Fruit fly (Drosophila melanogaster): ENCODE measurements around the gene RasGAP1.

RasGAP1 gene

dm6 chr3L:9872035-9872434 lies 16.9 kb upstream of the RasGAP1 start (continued):
- TF ChIP-seq fkh (GFP tag; optimal IDR thresholded peaks at IDR 0.05) = no peak
- no peak for TF ChIP-seq Eip93F (GFP tag; optimal IDR thresholded peaks at IDR 0.05)
- TF ChIP-seq CG3919 (GFP tag; optimal IDR thresholded peaks at IDR 0.05) = peak; percentile 60
- TF ChIP-seq CG11902 (GFP tag; optimal IDR thresholded peaks at IDR 0.05) = no peak
- peak in 1 of 2 experiments; percentile 33 for TF ChIP-seq salr (GFP tag; optimal IDR thresholded peaks at IDR 0.05)
- peak; percentile 25 for TF ChIP-seq CG16779 (tag; optimal IDR thresholded peaks at IDR 0.05)
- TF ChIP-seq CG7368 (GFP tag; optimal IDR thresholded peaks at IDR 0.05) = no peak
- TF ChIP-seq CG11294 (GFP tag; IDR thresholded peaks at IDR 0.05) = peak; percentile 36; the same call in 1 of the 2 replicates
- TF ChIP-seq CG6276 (GFP tag; optimal IDR thresholded peaks at IDR 0.05) = peak; percentile 64
- no peak for TF ChIP-seq CG6808 (GFP tag; optimal IDR thresholded peaks at IDR 0.05)
- TF ChIP-seq Ets96B (tag; optimal IDR thresholded peaks at IDR 0.05) = peak; percentile 25
- TF ChIP-seq CG31627 (GFP tag; optimal IDR thresholded peaks at IDR 0.05) = no peak
- peak; percentile 18 for TF ChIP-seq CG3032 (tag; optimal IDR thresholded peaks at IDR 0.05)
- TF ChIP-seq Hr38 (GFP tag; optimal IDR thresholded peaks at IDR 0.05) = no peak
- no peak for TF ChIP-seq Met (GFP tag; optimal IDR thresholded peaks at IDR 0.05)
- no peak for TF ChIP-seq Hr39 (GFP tag; optimal IDR thresholded peaks at IDR 0.05)
- no peak for TF ChIP-seq Sox14 (GFP tag; optimal IDR thresholded peaks at IDR 0.05)
- TF ChIP-seq CG10631 (GFP tag; optimal IDR thresholded peaks at IDR 0.05) = no peak
- TF ChIP-seq CG32006 (GFP tag; optimal IDR thresholded peaks at IDR 0.05) = peak; percentile 74
- TF ChIP-seq CG9139 (GFP tag; optimal IDR thresholded peaks at IDR 0.05) = no peak
- TF ChIP-seq Gug (GFP tag; IDR thresholded peaks at IDR 0.05) = no peak
- TF ChIP-seq dsx (GFP tag; optimal IDR thresholded peaks at IDR 0.05; ENCODE audit: poor library complexity, severe bottlenecking) = no peak
- peak; percentile 22 for TF ChIP-seq CG11762 (GFP tag; optimal IDR thresholded peaks at IDR 0.05; ENCODE audit: insufficient read depth)
- peak; percentile 46; the same call in 1 of the 3 replicates for TF ChIP-seq CG8119 (GFP tag; IDR thresholded peaks at IDR 0.05)
- TF ChIP-seq pdm3 (GFP tag; optimal IDR thresholded peaks at IDR 0.05) = no peak
- TF ChIP-seq CG6163 (GFP tag; IDR thresholded peaks at IDR 0.05) = peak; percentile 38; the same call in 2 of the 3 replicates
- TF ChIP-seq ss (GFP tag; optimal IDR thresholded peaks at IDR 0.05) = no peak
- TF ChIP-seq CG15336 (GFP tag; IDR thresholded peaks at IDR 0.05) = peak; percentile 48; the same call in 1 of the 2 replicates
- no peak for TF ChIP-seq Ets21C (GFP tag; optimal IDR thresholded peaks at IDR 0.05)
- peak; percentile 51 for TF ChIP-seq net (GFP tag; optimal IDR thresholded peaks at IDR 0.05)
- no peak for TF ChIP-seq spab (GFP tag; optimal IDR thresholded peaks at IDR 0.05)
- no peak for TF ChIP-seq CG6854 (GFP tag; optimal IDR thresholded peaks at IDR 0.05)
- no peak for TF ChIP-seq fd59A (GFP tag; optimal IDR thresholded peaks at IDR 0.05)
- TF ChIP-seq CG6792 (GFP tag; optimal IDR thresholded peaks at IDR 0.05) = no peak

dm6 chr3L:9865053-9865442 lies 10.0 kb upstream of the RasGAP1 start:
- no peak for TF ChIP-seq net (GFP tag; optimal IDR thresholded peaks at IDR 0.05)
- no peak for TF ChIP-seq eg (GFP tag; IDR thresholded peaks at IDR 0.05)
- TF ChIP-seq CG32006 (GFP tag; optimal IDR thresholded peaks at IDR 0.05) = no peak
- no peak for TF ChIP-seq Met (GFP tag; optimal IDR thresholded peaks at IDR 0.05)

dm6 chr3L:9864275-9865052 lies 9.4 kb upstream of the RasGAP1 start, which contains the start of the genes iPLA2-VIA and Ciz1:
iPLA2-VIA (minus strand) TSS chr3L:9864349.
Ciz1 (plus strand) TSS chr3L:9864639.
- TF ChIP-seq CG7368 (GFP tag; optimal IDR thresholded peaks at IDR 0.05) (no peak), CG6854 (GFP tag; optimal IDR thresholded peaks at IDR 0.05) (peak; percentile 47), vri (GFP tag; optimal IDR thresholded peaks at IDR 0.05) (no peak), Ets21C (GFP tag; optimal IDR thresholded peaks at IDR 0.05) (no peak), dac (GFP tag; optimal IDR thresholded peaks at IDR 0.05) (no peak), fd59A (GFP tag; optimal IDR thresholded peaks at IDR 0.05) (no peak), Met (GFP tag; optimal IDR thresholded peaks at IDR 0.05) (no peak), dsx (GFP tag; optimal IDR thresholded peaks at IDR 0.05; ENCODE audit: poor library complexity, severe bottlenecking) (peak; percentile 19), CG6808 (GFP tag; optimal IDR thresholded peaks at IDR 0.05) (no peak), OdsH (GFP tag; optimal IDR thresholded peaks at IDR 0.05) (no peak), CG10669 (GFP tag; optimal IDR thresholded peaks at IDR 0.05) (no peak), Eip75B (GFP tag; optimal IDR thresholded peaks at IDR 0.05) (no peak), CG3032 (tag; optimal IDR thresholded peaks at IDR 0.05) (peak; percentile 22), lz (GFP tag; optimal IDR thresholded peaks at IDR 0.05) (peak; percentile 44), fkh (GFP tag; optimal IDR thresholded peaks at IDR 0.05) (no peak), svp (GFP tag) (no peak), CG10631 (GFP tag; optimal IDR thresholded peaks at IDR 0.05) (peak; percentile 42), Sox14 (GFP tag; optimal IDR thresholded peaks at IDR 0.05) (peak; percentile 46), CG32006 (GFP tag; optimal IDR thresholded peaks at IDR 0.05) (no peak), Blimp-1 (GFP tag; optimal IDR thresholded peaks at IDR 0.05) (no peak), achi (GFP tag; optimal IDR thresholded peaks at IDR 0.05) (no peak), fd85E (GFP tag; optimal IDR thresholded peaks at IDR 0.05) (no peak), CG4318 (GFP tag; optimal IDR thresholded peaks at IDR 0.05) (no peak)

Data from whole organism, prepupa.